Worm (Caenorhabditis elegans) whole organism, young adult: ENCODE measurements around the gene F54F7.6.

Experiments
- F52B5.7 ChIP-seq: sonication (generic microtip); optimal IDR thresholded peaks from 2 replicates; lab custom pipeline; 2016; ENCODE audit warnings: mild to moderate bottlenecking, missing genetic modification characterization, missing compliant biosample characterization
- T07F8.4 ChIP-seq: sonication (generic microtip); optimal IDR thresholded peaks from 2 replicates; lab custom pipeline; 2016; ENCODE audit warnings: mild to moderate bottlenecking, missing genetic modification characterization, moderate library complexity, missing compliant biosample characterization
- ceh-40 ChIP-seq: fragments of 200-800 bp; sonication (Bioruptor generic); IDR thresholded peaks from 2 replicates; pipeline ENCODE4 v1.3.6; 2022; ENCODE audit warnings: missing genetic modification characterization, missing compliant biosample characterization
- dpl-1 ChIP-seq: fragments of 150-350 bp; optimal IDR thresholded peaks from 2 replicates; lab custom pipeline; 2014; ENCODE audit warnings: missing biosample characterization, missing genetic modification reagents, missing genetic modification characterization
- efl-1 ChIP-seq: fragments of 150-350 bp; optimal IDR thresholded peaks from 2 replicates; lab custom pipeline; 2014; ENCODE audit warnings: missing biosample characterization, missing genetic modification reagents, missing genetic modification characterization
- ets-4 ChIP-seq: fragments of 200-800 bp; sonication (Bioruptor generic); optimal IDR thresholded peaks from 2 replicates; lab custom pipeline; 2018; ENCODE audit warnings: mild to moderate bottlenecking, missing genetic modification characterization, missing compliant biosample characterization
- let-526 ChIP-seq: fragments of 200-800 bp; sonication (Bioruptor generic); IDR thresholded peaks from 2 replicates; pipeline ENCODE4 v1.3.6; 2022; ENCODE audit warnings: missing genetic modification reagents, missing genetic modification characterization, missing compliant biosample characterization
- nhr-120 ChIP-seq: fragments of 200-800 bp; sonication (Bioruptor generic); IDR thresholded peaks from 2 replicates; pipeline ENCODE4 v1.3.6; 2022; ENCODE audit warnings: missing genetic modification characterization, missing compliant biosample characterization
- nhr-90 ChIP-seq: sonication (generic microtip); optimal IDR thresholded peaks from 2 replicates; lab custom pipeline; 2016; ENCODE audit warnings: missing genotype, mild to moderate bottlenecking, missing genetic modification characterization, missing compliant biosample characterization
- pha-4 ChIP-seq: fragments of 150-350 bp; sonication (generic microtip); optimal IDR thresholded peaks from 2 replicates; lab custom pipeline; 2014; ENCODE audit warnings: missing biosample characterization, missing genetic modification reagents, missing genetic modification characterization
- repo-1 ChIP-seq: sonication (generic microtip); optimal IDR thresholded peaks from 2 replicates; lab custom pipeline; 2017; ENCODE audit warnings: mild to moderate bottlenecking, missing genetic modification characterization, missing compliant biosample characterization
- unc-130 ChIP-seq: sonication (generic microtip); optimal IDR thresholded peaks from 2 replicates; lab custom pipeline; 2016; ENCODE audit warnings: missing genetic modification reagents, missing genetic modification characterization, missing compliant biosample characterization

- TF ChIP-seq dpl-1 (GFP tag; lab: Kevin White, UChicago) (no peak), let-526 (GFP tag; lab: Robert Waterston, UW) (no peak), F52B5.7 (tag; lab: Kevin White, UChicago) (no peak), efl-1 (GFP tag; lab: Kevin White, UChicago) (no peak), ets-4 (GFP tag; lab: Kevin White, UChicago) (no peak), repo-1 (tag; lab: Kevin White, UChicago) (no peak), nhr-120 (GFP tag; lab: Robert Waterston, UW) (no peak), unc-130 (GFP tag; lab: Kevin White, UChicago) (no peak), T07F8.4 (no peak), nhr-90 (tag; lab: Kevin White, UChicago) (no peak), pha-4 (tag; lab: Kevin White, UChicago) (no peak), ceh-40 (GFP tag; lab: Robert Waterston, UW) (no peak)
These were observed 5.2 kb downstream of the F54F7.6 start for ce11 chrX:11870393-11870792.
